Fruit fly (Drosophila melanogaster): ENCODE results near the gene Vps16B.

DNA sequence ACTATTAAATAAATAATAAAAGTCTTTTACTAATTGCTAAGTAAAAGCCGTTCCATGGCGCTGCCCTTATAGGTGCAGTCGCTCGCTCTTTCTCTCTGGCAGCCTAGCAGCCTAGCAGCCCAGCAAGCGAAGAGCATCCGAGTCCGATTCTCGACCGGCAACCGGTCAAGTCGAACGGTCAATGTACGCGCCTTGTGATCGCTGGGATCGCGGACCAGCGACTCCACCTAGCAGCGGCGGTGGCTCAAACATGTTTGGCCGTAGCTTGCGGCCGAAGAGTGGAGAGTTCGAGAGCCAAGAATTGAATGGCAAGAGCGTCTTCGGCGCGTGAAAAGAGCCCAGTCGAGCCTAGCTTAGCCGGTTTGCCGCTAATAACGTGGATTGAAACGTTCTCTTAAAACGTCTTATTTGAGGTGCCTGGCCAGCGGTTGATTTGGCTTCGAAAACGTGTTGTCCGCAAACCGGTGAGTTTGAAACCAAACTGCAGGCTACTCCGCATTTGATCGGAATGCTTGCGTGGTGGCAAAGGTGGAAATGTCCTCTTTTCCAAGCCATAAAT, 13.1 kb upstream of the Vps16B start:
- TF ChIP-seq CG31627 (GFP tag; optimal IDR thresholded peaks at IDR 0.05) (no peak), Sox102F (GFP tag; optimal IDR thresholded peaks at IDR 0.05) (no peak), Hr39 (GFP tag; optimal IDR thresholded peaks at IDR 0.05) (no peak), CG11294 (GFP tag; IDR thresholded peaks at IDR 0.05) (no peak), topi (GFP tag; optimal IDR thresholded peaks at IDR 0.05) (no peak), CG6808 (GFP tag; optimal IDR thresholded peaks at IDR 0.05) (no peak), CG3032 (tag; optimal IDR thresholded peaks at IDR 0.05) (no peak), Gug (GFP tag; IDR thresholded peaks at IDR 0.05) (no peak), CG4318 (GFP tag; optimal IDR thresholded peaks at IDR 0.05) (no peak)
